Worm (Caenorhabditis elegans) whole organism, L1 larva: Measurements from ENCODE around the gene T13A10.1.

ENCODE experiments used
- aha-1 ChIP-seq: fragments of 150-350 bp; optimal IDR thresholded peaks from 2 replicates; lab custom pipeline; 2014; ENCODE audit warnings: missing biosample characterization, missing genetic modification characterization
- efl-1 ChIP-seq, 4 experiments: fragments of 150-350 bp; optimal IDR thresholded peaks in 3 of 4; peaks in 1 of 4; 1 replicate in 1 of 4; 2 replicates in 3 of 4; lab custom pipeline; 2014; ENCODE audit warnings: missing biosample characterization in 2 of 4, missing genetic modification characterization in 2 of 4, missing genetic modification reagents in 2 of 4
- elt-2 ChIP-seq: sonication (generic microtip); optimal IDR thresholded peaks from 2 replicates; lab custom pipeline; 2016; ENCODE audit warnings: missing genetic modification characterization, mild to moderate bottlenecking, inconsistent platforms, missing compliant biosample characterization, missing genetic modification reagents
- nhr-85 ChIP-seq: sonication (generic microtip); peaks from one replicate; lab custom pipeline; 2016; ENCODE audit warnings: missing genetic modification characterization, inconsistent platforms, missing compliant biosample characterization
- unc-30 ChIP-seq: sonication (generic microtip); optimal IDR thresholded peaks from 2 replicates; lab custom pipeline; 2017; ENCODE audit warnings: missing biosample characterization, missing genetic modification characterization
- ztf-11 ChIP-seq, 2 experiments: sonication (generic microtip); optimal IDR thresholded peaks; 2 replicates each; lab custom pipeline; 2016 to 2017; ENCODE audit warnings: missing genetic modification characterization in 2 of 2, missing biosample characterization in 1 of 2, missing compliant biosample characterization in 1 of 2

The T13A10.1 gene

ce11 chrIV:6326448-6326847 lies 50.6 kb downstream of the T13A10.1 start, which contains the start of gene lsm-8:
lsm-8 (plus strand) TSS chrIV:6326526.
- peak; percentile 51 for TF ChIP-seq nhr-85
- TF ChIP-seq efl-1 (optimal IDR thresholded peaks at IDR 0.05; lab: Kevin White, UChicago) = no peak
- peak in 1 of 2 experiments; percentile 54 for TF ChIP-seq efl-1 (GFP tag; optimal IDR thresholded peaks at IDR 0.05 in 1 of 2; lab: Kevin White, UChicago)
- TF ChIP-seq elt-2 (tag; lab: Kevin White, UChicago) = no peak
- TF ChIP-seq unc-30 (tag; lab: Kevin White, UChicago) = no peak
- TF ChIP-seq aha-1 = no peak
- no peak for TF ChIP-seq ztf-11 (tag; optimal IDR thresholded peaks at IDR 0.05; lab: Kevin White, UChicago)
